Fruit fly (Drosophila melanogaster) whole organism, prepupa: ENCODE data around the gene CG13917.

Experiments
- CG4318 ChIP-seq: fragments of 200-800 bp; sonication (Bioruptor generic); optimal IDR thresholded peaks from 3 replicates; lab custom pipeline; 2017; ENCODE audit warnings: missing biosample characterization, mild to moderate bottlenecking, missing genetic modification characterization
- spab ChIP-seq: fragments of 200-800 bp; sonication (Bioruptor generic); optimal IDR thresholded peaks from 2 replicates; lab custom pipeline; 2017; ENCODE audit warnings: missing biosample characterization, mild to moderate bottlenecking, missing genetic modification characterization, missing genetic modification reagents

DNA sequence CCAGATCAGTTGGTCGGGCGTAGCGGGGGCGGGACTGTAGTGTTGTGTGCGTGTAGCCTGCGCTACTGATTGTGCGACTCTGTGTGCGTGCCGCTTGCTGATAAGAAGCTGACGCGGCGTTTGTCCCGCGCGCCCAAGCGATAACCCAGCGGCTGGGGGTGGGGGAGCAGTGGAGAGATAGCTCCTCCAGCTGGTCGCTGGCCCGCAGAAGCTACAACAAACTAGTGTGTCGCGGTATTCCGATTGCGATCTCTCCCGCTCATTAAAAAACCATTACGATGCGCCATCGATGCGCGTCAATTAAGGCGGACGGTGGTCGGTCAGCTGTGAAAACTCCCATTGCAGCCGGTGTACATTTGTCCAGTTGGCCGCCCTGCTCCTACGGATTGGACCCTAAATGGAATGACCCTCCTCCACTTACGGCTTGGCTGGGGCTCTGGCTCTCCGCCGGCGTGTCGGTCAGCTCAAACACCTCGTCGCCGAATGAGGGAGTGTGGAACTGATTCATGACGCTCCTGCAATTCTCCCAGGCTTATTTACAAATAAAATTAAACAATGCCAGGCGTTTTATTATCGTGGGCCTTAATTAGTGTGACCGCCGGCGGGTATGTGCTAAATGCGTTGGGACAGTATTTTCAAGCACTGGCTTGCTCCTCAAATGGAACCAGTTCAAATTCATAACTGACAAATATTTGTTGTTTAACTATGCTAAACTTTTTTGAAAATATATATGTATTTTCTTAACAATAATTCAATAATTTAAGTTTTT lies 25.7 kb downstream of the CG13917 start, which contains the start of gene CG12104:
- TF ChIP-seq CG4318 (GFP tag; lab: Kevin White, UChicago), result no peak
- TF ChIP-seq spab (GFP tag; lab: Kevin White, UChicago), result no peak
